Worm (Caenorhabditis elegans): Measurements from ENCODE around the gene C09F5.1.
A peak's percentile ranks its signal among the peaks of the same experiment; 100 is the strongest.

The C09F5.1 gene

ce11 chrIII:620204-620718 lies 38.2 kb upstream of the C09F5.1 start, which contains the start of gene T19C3.4 (continued):
- TF ChIP-seq mdt-29 (GFP tag; IDR thresholded peaks at IDR 0.05) (peak; percentile 26; the same call in 1 of the 2 replicates), hlh-11 (tag; optimal IDR thresholded peaks at IDR 0.05) (peak; percentile 56), nhr-41 (GFP tag; IDR thresholded peaks at IDR 0.05) (no peak), daf-16 (GFP tag; optimal IDR thresholded peaks at IDR 0.05) (no peak), daf-16 (tag; optimal IDR thresholded peaks at IDR 0.05) (peak; percentile 39), skn-1 (tag; optimal IDR thresholded peaks at IDR 0.05) (no peak), T26A8.4 (GFP tag; IDR thresholded peaks at IDR 0.05) (no peak), snpc-1.2 (GFP tag; IDR thresholded peaks at IDR 0.05) (no peak)

DNA sequence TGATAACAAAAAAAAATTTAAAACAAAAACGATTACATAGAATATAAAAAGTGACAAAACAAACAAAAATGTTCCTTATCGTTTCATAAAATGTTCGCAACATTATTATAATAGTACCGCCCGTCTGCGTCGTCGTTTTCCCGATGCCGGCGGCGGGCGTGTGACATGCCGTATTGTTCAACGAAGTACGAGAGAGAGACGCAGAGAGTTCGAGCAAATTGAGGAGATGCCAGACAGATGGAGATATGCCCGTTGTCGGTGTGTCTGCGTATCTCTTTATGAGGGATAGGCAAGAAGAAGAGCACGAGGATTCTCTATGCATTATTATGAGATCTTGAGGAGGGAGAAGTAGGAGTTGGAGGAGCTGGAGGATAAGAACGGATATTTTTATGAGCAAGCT lies 34.8 kb upstream of the C09F5.1 start:
- TF ChIP-seq cey-2 (tag; optimal IDR thresholded peaks at IDR 0.05; ENCODE audit: borderline replicate concordance, insufficient read depth) = no peak
- no peak for TF ChIP-seq unc-39 (tag; optimal IDR thresholded peaks at IDR 0.05)
- peak; percentile 80 for TF ChIP-seq rbr-2 (tag; optimal IDR thresholded peaks at IDR 0.05)
- TF ChIP-seq ceh-32 (tag; optimal IDR thresholded peaks at IDR 0.05; ENCODE audit: poor library complexity) = no peak
- TF ChIP-seq zfp-2 (tag; optimal IDR thresholded peaks at IDR 0.05) = no peak
- TF ChIP-seq nhr-102 (tag; optimal IDR thresholded peaks at IDR 0.05) = peak; percentile 78
- TF ChIP-seq lim-7 (GFP tag; IDR thresholded peaks at IDR 0.05) = no peak
- no peak for TF ChIP-seq zag-1 (tag; optimal IDR thresholded peaks at IDR 0.05)
- no peak for TF ChIP-seq mdt-29 (GFP tag; IDR thresholded peaks at IDR 0.05)
- peak; percentile 94 for TF ChIP-seq mep-1 (tag; optimal IDR thresholded peaks at IDR 0.05)
- peak; percentile 26 for TF ChIP-seq egl-27 (tag; optimal IDR thresholded peaks at IDR 0.05)
- TF ChIP-seq nhr-11 (tag; optimal IDR thresholded peaks at IDR 0.05) = peak; percentile 87
- TF ChIP-seq fkh-10 (GFP tag; optimal IDR thresholded peaks at IDR 0.05) = peak; percentile 25
- TF ChIP-seq spr-1 (tag; optimal IDR thresholded peaks at IDR 0.05) = peak; percentile 53
- no peak for TF ChIP-seq mxl-2 (GFP tag; conservative IDR thresholded peaks at IDR 0.05)
- no peak for TF ChIP-seq Y105C5A.15 (GFP tag; IDR thresholded peaks at IDR 0.05)
- TF ChIP-seq saeg-2 (GFP tag; IDR thresholded peaks at IDR 0.05) = 0 out of 2 replicates have a peak, but pooled peaks have one; percentile 31
- TF ChIP-seq skn-1 (tag; optimal IDR thresholded peaks at IDR 0.05) = no peak
- no peak for TF ChIP-seq fos-1 (tag; optimal IDR thresholded peaks at IDR 0.05)
- TF ChIP-seq lin-29 (GFP tag; IDR thresholded peaks at IDR 0.05) = no peak
- TF ChIP-seq dmd-9 (GFP tag; IDR thresholded peaks at IDR 0.05) = 0 out of 2 replicates have a peak, but pooled peaks have one; percentile 17
- TF ChIP-seq daf-16 (GFP tag; optimal IDR thresholded peaks at IDR 0.05) = peak; percentile 38 to 55
- TF ChIP-seq daf-16 (tag; optimal IDR thresholded peaks at IDR 0.05) = peak; percentile 95
- no peak for TF ChIP-seq ama-1 (optimal IDR thresholded peaks at IDR 0.05)
- TF ChIP-seq tag-97 (GFP tag; IDR thresholded peaks at IDR 0.05) = no peak
- peak; percentile 91 for TF ChIP-seq hmg-1.1 (GFP tag; IDR thresholded peaks at IDR 0.05)
- TF ChIP-seq madf-9 (GFP tag; conservative IDR thresholded peaks at IDR 0.05) = peak; percentile 58; the same call in 1 of the 2 replicates
- TF ChIP-seq lir-3 (tag; optimal IDR thresholded peaks at IDR 0.05) = no peak
- TF ChIP-seq hlh-30 (tag; optimal IDR thresholded peaks at IDR 0.05; ENCODE audit: insufficient read depth) = peak; percentile 98
- no peak for TF ChIP-seq attf-4 (tag; optimal IDR thresholded peaks at IDR 0.05)
- TF ChIP-seq T20F7.1 (GFP tag; optimal IDR thresholded peaks at IDR 0.05) = no peak
- TF ChIP-seq nhr-10 (tag; optimal IDR thresholded peaks at IDR 0.05) = no peak
- TF ChIP-seq nhr-41 (GFP tag; IDR thresholded peaks at IDR 0.05) = 0 out of 2 replicates have a peak, but pooled peaks have one; percentile 22
- no peak for TF ChIP-seq Y75B8A.6 (GFP tag; IDR thresholded peaks at IDR 0.05)
- peak; percentile 42 for TF ChIP-seq duxl-1 (tag; optimal IDR thresholded peaks at IDR 0.05; ENCODE audit: poor library complexity)
- no peak for TF ChIP-seq snpc-4 (tag; optimal IDR thresholded peaks at IDR 0.05)
- peak; percentile 51 for TF ChIP-seq dpl-1 (GFP tag; optimal IDR thresholded peaks at IDR 0.05)
- peak; percentile 97 for TF ChIP-seq pqm-1 (tag; optimal IDR thresholded peaks at IDR 0.05)
- TF ChIP-seq lin-38 (GFP tag; IDR thresholded peaks at IDR 0.05) = peak; percentile 65
- TF ChIP-seq ceh-28 (tag; optimal IDR thresholded peaks at IDR 0.05) = no peak
- peak; percentile 99 for TF ChIP-seq aha-1 (tag)
- TF ChIP-seq arid-1 (GFP tag; conservative IDR thresholded peaks at IDR 0.05) = peak; percentile 49; the same call in 1 of the 2 replicates
- TF ChIP-seq egl-43 (GFP tag; IDR thresholded peaks at IDR 0.05) = peak; percentile 63; the same call in 1 of the 2 replicates
- TF ChIP-seq unc-62 (GFP tag; optimal IDR thresholded peaks at IDR 0.05 in 1 of 2) = peak in 1 of 2 experiments; percentile 42
- TF ChIP-seq unc-62 (tag; optimal IDR thresholded peaks at IDR 0.05) = no peak
- TF ChIP-seq nhr-25 (tag; optimal IDR thresholded peaks at IDR 0.05; ENCODE audit: borderline replicate concordance, insufficient read depth) = peak; percentile 36
